Worm (Caenorhabditis elegans) whole organism, young adult: ENCODE measurements around the gene T21B4.3.
A peak's percentile ranks its signal among the peaks of the same experiment; 100 is the strongest.

Experiments
- B0019.2 ChIP-seq: fragments of 200-800 bp; sonication (Bioruptor generic); conservative IDR thresholded peaks from 2 replicates; pipeline ENCODE4 v1.3.6; 2022; ENCODE audit warnings: missing genetic modification reagents, missing genetic modification characterization, missing compliant biosample characterization
- B0035.1 ChIP-seq: sonication (generic microtip); optimal IDR thresholded peaks from 2 replicates; lab custom pipeline; 2016; ENCODE audit warnings: missing genetic modification characterization, mild to moderate bottlenecking, missing compliant biosample characterization, missing genotype, missing genetic modification reagents
- B0336.3 ChIP-seq: fragments of 200-800 bp; sonication (Bioruptor generic); IDR thresholded peaks from 2 replicates; pipeline ENCODE4 v1.3.6; 2022; ENCODE audit warnings: missing genetic modification characterization, missing compliant biosample characterization
- D2030.7 ChIP-seq: fragments of 200-800 bp; sonication (Bioruptor generic); IDR thresholded peaks from 2 replicates; pipeline ENCODE4 v1.3.6; 2022; ENCODE audit warnings: missing genetic modification reagents, missing genetic modification characterization, missing compliant biosample characterization
- F23B12.7 ChIP-seq: sonication (generic microtip); optimal IDR thresholded peaks from 2 replicates; lab custom pipeline; 2017; ENCODE audit warnings: missing genetic modification characterization, mild to moderate bottlenecking, missing compliant biosample characterization, antibody characterized with exemption, moderate library complexity; ENCODE audit not compliant: insufficient read depth
- F39B2.1 ChIP-seq: fragments of 200-800 bp; sonication (Bioruptor generic); IDR thresholded peaks from 2 replicates; pipeline ENCODE4 v1.3.6; 2022; ENCODE audit warnings: missing genetic modification reagents, missing genetic modification characterization, missing compliant biosample characterization
- F49E8.2 ChIP-seq: sonication (generic microtip); optimal IDR thresholded peaks from 3 replicates; lab custom pipeline; 2017; ENCODE audit warnings: missing genetic modification characterization, mild to moderate bottlenecking, missing compliant biosample characterization, antibody characterized with exemption, moderate library complexity; ENCODE audit not compliant: insufficient read depth
- F57A8.1 ChIP-seq: fragments of 200-800 bp; sonication (Bioruptor generic); optimal IDR thresholded peaks from 2 replicates; lab custom pipeline; 2018; ENCODE audit warnings: mild to moderate bottlenecking, missing genetic modification characterization, moderate library complexity, missing compliant biosample characterization
- K11D2.4 ChIP-seq: fragments of 200-800 bp; sonication (Bioruptor generic); IDR thresholded peaks from 2 replicates; pipeline ENCODE4 v1.3.6; 2022; ENCODE audit warnings: missing genetic modification reagents, missing genetic modification characterization, missing compliant biosample characterization
- T07F8.4 ChIP-seq: sonication (generic microtip); optimal IDR thresholded peaks from 2 replicates; lab custom pipeline; 2016; ENCODE audit warnings: mild to moderate bottlenecking, missing genetic modification characterization, moderate library complexity, missing compliant biosample characterization
- Y53F4B.3 ChIP-seq: fragments of 200-800 bp; sonication (Bioruptor generic); IDR thresholded peaks from 2 replicates; pipeline ENCODE4 v1.3.6; 2022; ENCODE audit warnings: missing genetic modification reagents, missing genetic modification characterization, missing compliant biosample characterization
- Y56A3A.18 ChIP-seq: fragments of 200-800 bp; sonication (Bioruptor generic); IDR thresholded peaks from 2 replicates; pipeline ENCODE4 v1.3.6; 2022; ENCODE audit warnings: missing genetic modification reagents, missing genetic modification characterization, missing compliant biosample characterization
- ama-1 ChIP-seq, 3 experiments: fragments of 150-350 bp in 1 of 3; sonication (generic microtip) in 2 of 3; optimal IDR thresholded peaks; 2 replicates each; lab custom pipeline; 2014 to 2018; ENCODE audit warnings: missing biosample characterization in 2 of 3, missing genetic modification characterization in 2 of 3, missing genetic modification reagents in 2 of 3
- aptf-3 ChIP-seq: fragments of 200-800 bp; sonication (Bioruptor generic); IDR thresholded peaks from 2 replicates; pipeline ENCODE4 v1.3.6; 2022; ENCODE audit warnings: missing genetic modification characterization, missing compliant biosample characterization
- attf-5 ChIP-seq: fragments of 200-800 bp; sonication (Bioruptor generic); optimal IDR thresholded peaks from 2 replicates; lab custom pipeline; 2018; ENCODE audit warnings: mild to moderate bottlenecking, missing genetic modification characterization, missing compliant biosample characterization
- bed-2 ChIP-seq: fragments of 200-800 bp; sonication (Bioruptor generic); IDR thresholded peaks from 2 replicates; pipeline ENCODE4 v1.3.6; 2022; ENCODE audit warnings: missing genetic modification reagents, missing genetic modification characterization, missing compliant biosample characterization
- cebp-2 ChIP-seq: fragments of 200-800 bp; sonication (Bioruptor generic); IDR thresholded peaks from 2 replicates; pipeline ENCODE4 v1.3.6; 2022; ENCODE audit warnings: missing genetic modification characterization, missing compliant biosample characterization
- chd-7 ChIP-seq: sonication (generic microtip); optimal IDR thresholded peaks from 2 replicates; lab custom pipeline; 2016; ENCODE audit warnings: mild to moderate bottlenecking, missing genetic modification characterization, moderate library complexity, missing compliant biosample characterization
- die-1 ChIP-seq: sonication (generic microtip); optimal IDR thresholded peaks from 2 replicates; lab custom pipeline; 2016; ENCODE audit warnings: missing genotype, mild to moderate bottlenecking, missing genetic modification characterization, missing compliant biosample characterization
- efl-1 ChIP-seq: fragments of 150-350 bp; optimal IDR thresholded peaks from 2 replicates; lab custom pipeline; 2014; ENCODE audit warnings: missing biosample characterization, missing genetic modification reagents, missing genetic modification characterization
- ets-4 ChIP-seq: fragments of 200-800 bp; sonication (Bioruptor generic); optimal IDR thresholded peaks from 2 replicates; lab custom pipeline; 2018; ENCODE audit warnings: mild to moderate bottlenecking, missing genetic modification characterization, missing compliant biosample characterization
- hrde-1 ChIP-seq: sonication (generic microtip); optimal IDR thresholded peaks from 2 replicates; lab custom pipeline; 2016; ENCODE audit warnings: missing genetic modification characterization, mild to moderate bottlenecking, missing compliant biosample characterization, moderate library complexity, missing genotype, missing genetic modification reagents, borderline replicate concordance
- lag-1 ChIP-seq: fragments of 200-800 bp; sonication (Bioruptor generic); IDR thresholded peaks from 2 replicates; pipeline ENCODE4 v1.3.6; 2022; ENCODE audit warnings: missing genetic modification reagents, missing genetic modification characterization, missing compliant biosample characterization
- lin-26 ChIP-seq: fragments of 200-800 bp; sonication (Bioruptor generic); IDR thresholded peaks from 2 replicates; pipeline ENCODE4 v1.3.6; 2022; ENCODE audit warnings: missing genetic modification reagents, missing genetic modification characterization, missing compliant biosample characterization
- lin-54 ChIP-seq: fragments of 200-800 bp; sonication (Bioruptor generic); optimal IDR thresholded peaks from 2 replicates; lab custom pipeline; 2018; ENCODE audit warnings: mild to moderate bottlenecking, missing genetic modification characterization, missing compliant biosample characterization
- lsl-1 ChIP-seq: fragments of 200-800 bp; sonication (Bioruptor generic); optimal IDR thresholded peaks from 2 replicates; lab custom pipeline; 2018; ENCODE audit warnings: mild to moderate bottlenecking, missing genetic modification characterization, moderate library complexity, missing compliant biosample characterization
- lsy-27 ChIP-seq: sonication (generic microtip); optimal IDR thresholded peaks from 2 replicates; lab custom pipeline; 2017; ENCODE audit warnings: missing genetic modification characterization, mild to moderate bottlenecking, missing compliant biosample characterization, antibody characterized with exemption, missing genotype, borderline replicate concordance; ENCODE audit not compliant: insufficient read depth
- madf-3 ChIP-seq: fragments of 200-800 bp; sonication (Bioruptor generic); IDR thresholded peaks from 2 replicates; pipeline ENCODE4 v1.3.6; 2022; ENCODE audit warnings: missing genetic modification reagents, missing genetic modification characterization, missing compliant biosample characterization
- mes-4 ChIP-seq: sonication (generic microtip); optimal IDR thresholded peaks from 2 replicates; lab custom pipeline; 2016; ENCODE audit warnings: missing genotype, missing genetic modification characterization, missing compliant biosample characterization
- mxl-1 ChIP-seq: sonication (generic microtip); optimal IDR thresholded peaks from 2 replicates; lab custom pipeline; 2016; ENCODE audit warnings: missing genetic modification characterization, missing compliant biosample characterization
- nfya-2 ChIP-seq: fragments of 200-800 bp; sonication (Bioruptor generic); IDR thresholded peaks from 2 replicates; pipeline ENCODE4 v1.3.6; 2022; ENCODE audit warnings: missing genetic modification reagents, missing genetic modification characterization, missing compliant biosample characterization
- nhr-90 ChIP-seq: sonication (generic microtip); optimal IDR thresholded peaks from 2 replicates; lab custom pipeline; 2016; ENCODE audit warnings: missing genotype, mild to moderate bottlenecking, missing genetic modification characterization, missing compliant biosample characterization
- pha-4 ChIP-seq: fragments of 150-350 bp; sonication (generic microtip); optimal IDR thresholded peaks from 2 replicates; lab custom pipeline; 2014; ENCODE audit warnings: missing biosample characterization, missing genetic modification reagents, missing genetic modification characterization
- rec-8 ChIP-seq, 2 experiments: sonication (generic microtip); optimal IDR thresholded peaks; 2 replicates each; lab custom pipeline; 2016; ENCODE audit warnings: mild to moderate bottlenecking in 2 of 2, missing genetic modification characterization in 2 of 2, missing genetic modification reagents in 2 of 2, missing genotype in 2 of 2, missing biosample characterization in 1 of 2, missing compliant biosample characterization in 1 of 2, moderate library complexity in 1 of 2
- sdz-38 ChIP-seq: sonication (generic microtip); optimal IDR thresholded peaks from 2 replicates; lab custom pipeline; 2016; ENCODE audit warnings: missing genotype, missing genetic modification characterization, missing compliant biosample characterization
- sea-2 ChIP-seq: fragments of 200-800 bp; sonication (Bioruptor generic); IDR thresholded peaks from 2 replicates; pipeline ENCODE4 v1.3.6; 2022; ENCODE audit warnings: missing genetic modification characterization, missing compliant biosample characterization
- snpc-1.1 ChIP-seq: sonication (generic microtip); optimal IDR thresholded peaks from 2 replicates; lab custom pipeline; 2017; ENCODE audit warnings: missing genetic modification characterization, mild to moderate bottlenecking, missing compliant biosample characterization, antibody characterized with exemption, moderate library complexity, missing genotype, missing genetic modification reagents; ENCODE audit not compliant: insufficient read depth
- snpc-4 ChIP-seq, 5 experiments: fragments of 150-350 bp in 1 of 5; sonication (generic microtip) in 4 of 5; optimal IDR thresholded peaks; 2 replicates each; lab custom pipeline; 2014 to 2018; ENCODE audit warnings: missing genetic modification characterization in 5 of 5, missing biosample characterization in 3 of 5, antibody characterized with exemption in 2 of 5, mild to moderate bottlenecking in 2 of 5, missing compliant biosample characterization in 2 of 5, missing genotype in 2 of 5, moderate library complexity in 2 of 5, missing genetic modification reagents in 1 of 5
- sptf-2 ChIP-seq: fragments of 200-800 bp; sonication (Bioruptor generic); optimal IDR thresholded peaks from 2 replicates; lab custom pipeline; 2018; ENCODE audit warnings: mild to moderate bottlenecking, missing genetic modification characterization, missing compliant biosample characterization
- tbp1 ChIP-seq: fragments of 200-800 bp; sonication (Bioruptor generic); optimal IDR thresholded peaks from 2 replicates; lab custom pipeline; 2018; ENCODE audit warnings: mild to moderate bottlenecking, missing genetic modification characterization, missing compliant biosample characterization
- unc-130 ChIP-seq: sonication (generic microtip); optimal IDR thresholded peaks from 2 replicates; lab custom pipeline; 2016; ENCODE audit warnings: missing genetic modification reagents, missing genetic modification characterization, missing compliant biosample characterization
- xnd-1 ChIP-seq: sonication (generic microtip); optimal IDR thresholded peaks from 2 replicates; lab custom pipeline; 2016; ENCODE audit warnings: missing genotype, missing genetic modification reagents, missing genetic modification characterization, missing compliant biosample characterization
- zim-3 ChIP-seq: sonication (generic microtip); optimal IDR thresholded peaks from 2 replicates; lab custom pipeline; 2017; ENCODE audit warnings: mild to moderate bottlenecking, missing genetic modification characterization, moderate library complexity, missing compliant biosample characterization
- ztf-26 ChIP-seq: sonication (generic microtip); optimal IDR thresholded peaks from 2 replicates; lab custom pipeline; 2017; ENCODE audit warnings: missing genetic modification characterization, missing compliant biosample characterization
- ztf-28 ChIP-seq: fragments of 200-800 bp; sonication (Bioruptor generic); IDR thresholded peaks from 2 replicates; pipeline ENCODE4 v1.3.6; 2022; ENCODE audit warnings: missing genetic modification reagents, missing genetic modification characterization, missing compliant biosample characterization

Gene T21B4.3

DNA sequence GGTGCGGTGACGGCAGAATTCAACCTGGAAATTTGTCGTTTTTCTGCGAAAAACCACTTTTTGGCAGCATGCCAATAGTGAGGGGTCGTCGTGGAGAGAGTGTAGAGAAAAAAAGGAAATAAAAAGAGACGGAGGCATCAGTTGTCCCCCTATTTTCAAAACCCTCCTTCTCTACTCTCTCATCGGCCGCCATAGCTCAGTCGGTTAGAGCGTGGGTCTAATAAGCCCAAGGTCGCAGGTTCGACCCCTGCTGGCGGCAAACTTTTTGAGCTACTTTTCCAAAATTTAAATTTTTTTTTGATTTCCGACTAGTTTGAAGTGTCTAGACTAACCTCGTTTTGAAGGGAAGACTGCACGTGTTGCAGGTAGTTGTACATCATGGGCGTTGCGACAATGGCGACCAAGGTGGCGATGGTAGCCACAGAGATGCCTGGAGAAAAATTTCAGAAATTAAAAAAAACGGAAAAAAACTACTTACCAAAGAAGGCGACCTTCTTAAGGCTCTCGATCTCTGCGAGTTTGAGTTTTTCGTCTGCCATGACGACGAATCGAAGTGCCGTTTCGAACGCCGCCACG, 2.2 kb downstream of the T21B4.3 start, which contains the start of gene col-85 (continued):
- TF ChIP-seq hrde-1 (tag; lab: Kevin White, UChicago) (peak; percentile 74), T07F8.4 (tag; lab: Kevin White, UChicago) (peak; percentile 85), mxl-1 (peak; percentile 88), K11D2.4 (GFP tag; lab: Robert Waterston, UW) (peak; percentile 70), ztf-28 (GFP tag; lab: Robert Waterston, UW) (peak; percentile 81), Y53F4B.3 (GFP tag; lab: Robert Waterston, UW) (no peak; the same call in 1 of the 2 replicates), sptf-2 (GFP tag; lab: Kevin White, UChicago) (peak; percentile 42), F57A8.1 (GFP tag; lab: Kevin White, UChicago) (peak; percentile 43), chd-7 (tag; lab: Kevin White, UChicago) (peak; percentile 87), lin-26 (peak; percentile 98), snpc-4 (GFP tag; optimal IDR thresholded peaks at IDR 0.05; lab: Kevin White, UChicago) (peak; percentile 91), snpc-4 (tag; optimal IDR thresholded peaks at IDR 0.05; lab: Kevin White, UChicago) (peak; percentile 92 to 97 (median 95)), nhr-90 (tag; lab: Kevin White, UChicago) (peak; percentile 94), tbp1 (GFP tag; lab: Kevin White, UChicago) (peak; percentile 95), efl-1 (GFP tag; lab: Kevin White, UChicago) (peak; percentile 26), lag-1 (GFP tag; lab: Robert Waterston, UW) (no peak), sdz-38 (tag; lab: Kevin White, UChicago) (no peak), ama-1 (optimal IDR thresholded peaks at IDR 0.05; lab: Kevin White, UChicago) (no peak), ama-1 (GFP tag; optimal IDR thresholded peaks at IDR 0.05; lab: Kevin White, UChicago) (peak in 1 of 2 experiments; percentile 82), bed-2 (GFP tag; lab: Robert Waterston, UW) (no peak), nfya-2 (GFP tag; lab: Robert Waterston, UW) (0 out of 2 replicates have a peak, but pooled peaks have one; percentile 41), attf-5 (GFP tag; lab: Kevin White, UChicago) (peak; percentile 84), cebp-2 (GFP tag; lab: Robert Waterston, UW) (peak; percentile 77; the same call in 1 of the 2 replicates), lin-54 (GFP tag; lab: Kevin White, UChicago) (peak; percentile 78), B0336.3 (GFP tag; lab: Robert Waterston, UW) (peak; percentile 75), F23B12.7 (tag; lab: Kevin White, UChicago) (peak; percentile 88), mes-4 (tag; lab: Kevin White, UChicago) (peak; percentile 45), B0019.2 (GFP tag; lab: Robert Waterston, UW) (peak; percentile 75), F39B2.1 (GFP tag; lab: Robert Waterston, UW) (no peak), B0035.1 (tag; lab: Kevin White, UChicago) (peak; percentile 72), sea-2 (GFP tag; lab: Robert Waterston, UW) (no peak), D2030.7 (GFP tag; lab: Robert Waterston, UW) (peak; percentile 83), zim-3 (peak; percentile 79), rec-8 (tag; optimal IDR thresholded peaks at IDR 0.05; lab: Kevin White, UChicago) (peak; percentile 76 to 91), lsy-27 (tag; lab: Kevin White, UChicago) (peak; percentile 29), pha-4 (tag; lab: Kevin White, UChicago) (no peak), lsl-1 (peak; percentile 53), ztf-26 (tag; lab: Kevin White, UChicago) (peak; percentile 80), snpc-1.1 (peak; percentile 90), Y56A3A.18 (peak; percentile 56; the same call in 1 of the 2 replicates), madf-3 (GFP tag; lab: Robert Waterston, UW) (peak; percentile 77; the same call in 1 of the 2 replicates), F49E8.2 (tag; lab: Kevin White, UChicago) (peak; percentile 68), ets-4 (GFP tag; lab: Kevin White, UChicago) (no peak), xnd-1 (tag; lab: Kevin White, UChicago) (no peak), unc-130 (GFP tag; lab: Kevin White, UChicago) (peak; percentile 62), aptf-3 (GFP tag; lab: Robert Waterston, UW) (no peak), die-1 (tag; lab: Kevin White, UChicago) (peak; percentile 87)
